Worm (Caenorhabditis elegans) whole organism, L3 larva: ENCODE data around the gene Y53C12A.6.

Source experiments
- R02D3.7 ChIP-seq: fragments of 150-350 bp; optimal IDR thresholded peaks from 2 replicates; lab custom pipeline; 2014; ENCODE audit warnings: missing biosample characterization, missing genetic modification characterization
- ZK546.5 ChIP-seq: sonication (generic microtip); optimal IDR thresholded peaks from 2 replicates; lab custom pipeline; 2017; ENCODE audit warnings: missing biosample characterization, missing genetic modification characterization
- ama-1 ChIP-seq: fragments of 150-350 bp; optimal IDR thresholded peaks from 2 replicates; lab custom pipeline; 2018
- daf-12 ChIP-seq: fragments of 150-350 bp; optimal IDR thresholded peaks from 2 replicates; lab custom pipeline; 2014; ENCODE audit warnings: missing biosample characterization, missing genetic modification reagents, missing genetic modification characterization
- elt-1 ChIP-seq: fragments of 150-350 bp; optimal IDR thresholded peaks from 2 replicates; lab custom pipeline; 2014; ENCODE audit warnings: missing biosample characterization, missing genetic modification characterization
- elt-2 ChIP-seq: sonication (generic microtip); optimal IDR thresholded peaks from 2 replicates; lab custom pipeline; 2016; ENCODE audit warnings: missing genetic modification reagents, mild to moderate bottlenecking, missing genetic modification characterization, missing compliant biosample characterization
- elt-3 ChIP-seq, 3 experiments: fragments of 150-350 bp in 1 of 3; sonication (generic microtip) in 2 of 3; optimal IDR thresholded peaks; 2 replicates in 2 of 3; 4 replicates in 1 of 3; lab custom pipeline; 2014 to 2017; ENCODE audit warnings: missing biosample characterization in 3 of 3, missing genetic modification characterization in 3 of 3
- fkh-10 ChIP-seq: sonication (generic microtip); optimal IDR thresholded peaks from 2 replicates; lab custom pipeline; 2017; ENCODE audit warnings: missing biosample characterization, missing genetic modification reagents, missing genetic modification characterization
- fkh-2 ChIP-seq: fragments of 150-350 bp; optimal IDR thresholded peaks from 2 replicates; lab custom pipeline; 2014; ENCODE audit warnings: missing biosample characterization, missing genetic modification reagents, missing genetic modification characterization
- fos-1 ChIP-seq: fragments of 150-350 bp; optimal IDR thresholded peaks from 2 replicates; lab custom pipeline; 2014; ENCODE audit warnings: missing biosample characterization, missing genetic modification characterization
- jun-1 ChIP-seq: fragments of 150-350 bp; optimal IDR thresholded peaks from 2 replicates; lab custom pipeline; 2014; ENCODE audit warnings: missing biosample characterization, missing genetic modification reagents, missing genetic modification characterization
- lin-15B ChIP-seq: fragments of 150-350 bp; optimal IDR thresholded peaks from 2 replicates; lab custom pipeline; 2014; ENCODE audit warnings: missing biosample characterization, missing genetic modification characterization
- lin-39 ChIP-seq: fragments of 150-350 bp; optimal IDR thresholded peaks from 2 replicates; lab custom pipeline; 2018; ENCODE audit warnings: missing biosample characterization, missing genetic modification reagents, missing genetic modification characterization
- lsy-12 ChIP-seq: sonication (generic microtip); optimal IDR thresholded peaks from 2 replicates; lab custom pipeline; 2016; ENCODE audit warnings: mild to moderate bottlenecking, missing genetic modification characterization, missing compliant biosample characterization
- mdl-1 ChIP-seq: fragments of 150-350 bp; optimal IDR thresholded peaks from 2 replicates; lab custom pipeline; 2014; ENCODE audit warnings: missing biosample characterization, missing genetic modification characterization
- mml-1 ChIP-seq: fragments of 150-350 bp; sonication (generic microtip); optimal IDR thresholded peaks from 3 replicates; lab custom pipeline; 2014; ENCODE audit warnings: missing biosample characterization, missing genetic modification characterization
- nfya-1 ChIP-seq: sonication (generic microtip); optimal IDR thresholded peaks from 2 replicates; lab custom pipeline; 2017; ENCODE audit warnings: missing genetic modification characterization, mild to moderate bottlenecking, missing compliant biosample characterization, antibody characterized with exemption, moderate library complexity; ENCODE audit not compliant: insufficient read depth
- nhr-11 ChIP-seq: fragments of 150-350 bp; optimal IDR thresholded peaks from 2 replicates; lab custom pipeline; 2014; ENCODE audit warnings: missing biosample characterization, missing genetic modification characterization
- nhr-23 ChIP-seq: fragments of 150-350 bp; optimal IDR thresholded peaks from 2 replicates; lab custom pipeline; 2014; ENCODE audit warnings: missing biosample characterization, missing genetic modification reagents, missing genetic modification characterization
- nhr-237 ChIP-seq: fragments of 150-350 bp; optimal IDR thresholded peaks from 2 replicates; lab custom pipeline; 2014; ENCODE audit warnings: missing biosample characterization, missing genetic modification characterization
- nhr-25 ChIP-seq: sonication (generic microtip); optimal IDR thresholded peaks from 2 replicates; lab custom pipeline; 2017; ENCODE audit warnings: missing biosample characterization, missing genetic modification characterization
- nhr-28 ChIP-seq: fragments of 150-350 bp; optimal IDR thresholded peaks from 2 replicates; lab custom pipeline; 2014; ENCODE audit warnings: missing biosample characterization, missing genetic modification characterization
- nhr-43 ChIP-seq: sonication (generic microtip); optimal IDR thresholded peaks from 2 replicates; lab custom pipeline; 2016; ENCODE audit warnings: mild to moderate bottlenecking, missing genetic modification characterization, missing compliant biosample characterization; ENCODE audit not compliant: poor library complexity, severe bottlenecking
- nhr-76 ChIP-seq: fragments of 150-350 bp; sonication (generic microtip); optimal IDR thresholded peaks from 5 replicates; lab custom pipeline; 2014; ENCODE audit warnings: missing biosample characterization, missing genetic modification characterization
- nhr-77 ChIP-seq: fragments of 150-350 bp; optimal IDR thresholded peaks from 2 replicates; lab custom pipeline; 2014; ENCODE audit warnings: missing biosample characterization, missing genetic modification characterization
- pha-4 ChIP-seq: fragments of 150-350 bp; optimal IDR thresholded peaks from 2 replicates; lab custom pipeline; 2014; ENCODE audit warnings: missing biosample characterization, missing genetic modification reagents, missing genetic modification characterization
- pqm-1 ChIP-seq: fragments of 150-350 bp; optimal IDR thresholded peaks from 2 replicates; lab custom pipeline; 2017; ENCODE audit warnings: missing biosample characterization, missing genetic modification characterization, inconsistent platforms
- sea-2 ChIP-seq: fragments of 150-350 bp; sonication (generic microtip); optimal IDR thresholded peaks from 4 replicates; lab custom pipeline; 2014; ENCODE audit warnings: missing biosample characterization, missing genetic modification reagents, missing genetic modification characterization
- skn-1 ChIP-seq: fragments of 150-350 bp; optimal IDR thresholded peaks from 2 replicates; lab custom pipeline; 2014; ENCODE audit warnings: missing biosample characterization, missing genetic modification characterization
- unc-39 ChIP-seq: sonication (generic microtip); optimal IDR thresholded peaks from 4 replicates; lab custom pipeline; 2017; ENCODE audit warnings: missing biosample characterization, missing genetic modification characterization
- unc-62 ChIP-seq: fragments of 150-350 bp; sonication (generic microtip); optimal IDR thresholded peaks from 4 replicates; lab custom pipeline; 2014; ENCODE audit warnings: missing biosample characterization, missing genetic modification reagents, missing genetic modification characterization
- zag-1 ChIP-seq: fragments of 150-350 bp; optimal IDR thresholded peaks from 2 replicates; lab custom pipeline; 2014; ENCODE audit warnings: missing biosample characterization, missing genetic modification characterization
- ztf-11 ChIP-seq: fragments of 150-350 bp; optimal IDR thresholded peaks from 2 replicates; lab custom pipeline; 2014; ENCODE audit warnings: missing biosample characterization, missing genetic modification characterization
- ztf-4 ChIP-seq: fragments of 150-350 bp; optimal IDR thresholded peaks from 2 replicates; lab custom pipeline; 2014; ENCODE audit warnings: missing biosample characterization, missing genetic modification characterization

The Y53C12A.6 gene

ce11 chrII:9717904-9718303 lies at the start of gene Y53C12A.6:
Y53C12A.6 (minus strand) TSS chrII:9718004.
- TF ChIP-seq nhr-25 (tag; lab: Kevin White, UChicago) (no peak), nfya-1 (no peak), pqm-1 (tag; lab: Kevin White, UChicago) (no peak), nhr-28 (no peak), lin-15B (tag; lab: Kevin White, UChicago) (no peak), skn-1 (tag; lab: Kevin White, UChicago) (no peak), lin-39 (tag; lab: Kevin White, UChicago) (no peak), lsy-12 (tag; lab: Kevin White, UChicago) (no peak), fos-1 (tag; lab: Kevin White, UChicago) (no peak), mml-1 (tag; lab: Kevin White, UChicago) (no peak), elt-1 (tag; lab: Kevin White, UChicago) (no peak), daf-12 (tag; lab: Kevin White, UChicago) (no peak), sea-2 (no peak)

DNA sequence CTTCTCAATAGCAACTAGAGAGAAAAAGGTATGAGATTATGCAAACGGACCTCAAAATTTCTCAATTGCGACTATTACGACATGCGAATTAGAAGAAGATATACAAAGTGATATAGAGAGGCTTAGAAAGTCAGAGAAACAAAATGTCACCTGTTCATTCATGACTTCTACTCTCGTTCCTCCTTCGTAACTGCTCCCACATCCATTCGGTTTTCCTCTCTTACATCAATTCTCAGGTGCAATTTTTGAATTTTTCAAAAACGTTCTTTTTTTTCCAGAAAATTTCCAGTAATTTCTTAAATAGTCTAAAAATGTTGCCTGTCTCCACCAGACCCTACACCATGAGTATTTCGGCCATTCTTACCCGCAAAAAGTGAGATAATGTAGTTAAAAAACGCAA lies 46.9 kb upstream of the Y53C12A.6 start:
- TF ChIP-seq ama-1 (lab: Kevin White, UChicago) (no peak), nhr-23 (no peak), nhr-43 (tag; lab: Kevin White, UChicago) (no peak), lin-15B (tag; lab: Kevin White, UChicago) (no peak), elt-2 (tag; lab: Kevin White, UChicago) (no peak)

DNA sequence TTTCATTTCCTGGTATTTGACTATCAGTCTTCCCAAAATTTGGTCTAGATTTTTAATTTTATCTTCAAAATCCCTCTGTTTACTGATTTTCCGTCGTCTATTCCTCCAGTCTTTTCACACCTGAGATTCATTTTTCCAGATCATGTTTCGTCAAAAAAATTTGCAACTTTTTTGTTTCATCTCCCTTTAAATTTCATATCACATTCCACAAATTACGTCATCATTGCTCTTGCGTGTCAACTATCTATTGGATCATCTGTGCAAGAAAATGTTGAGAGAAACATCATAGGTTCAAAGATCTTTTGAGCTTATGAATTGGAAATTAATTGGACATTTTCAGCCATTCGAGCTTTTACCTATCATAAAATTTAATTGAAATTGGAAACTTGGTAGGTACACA lies 41.6 kb upstream of the Y53C12A.6 start:
- TF ChIP-seq unc-39: no peak
- no peak for TF ChIP-seq elt-1 (tag; lab: Kevin White, UChicago)
- peak; percentile 26 for TF ChIP-seq nfya-1
- no peak for TF ChIP-seq fkh-2
- TF ChIP-seq jun-1 (tag; lab: Kevin White, UChicago): no peak
- TF ChIP-seq nhr-11 (tag; lab: Kevin White, UChicago): peak; percentile 60
- TF ChIP-seq pha-4 (tag; lab: Kevin White, UChicago): no peak

- no peak for TF ChIP-seq lin-39 (tag; lab: Kevin White, UChicago)
- TF ChIP-seq nhr-11 (tag; lab: Kevin White, UChicago): peak; percentile 40
- TF ChIP-seq nhr-237: no peak
- TF ChIP-seq nfya-1: peak; percentile 31
These were observed 40.0 kb upstream of the Y53C12A.6 start, which contains the start of gene shk-1 for ce11 chrII:9757651-9758282. shk-1 (plus strand) TSS chrII:9758232.

DNA sequence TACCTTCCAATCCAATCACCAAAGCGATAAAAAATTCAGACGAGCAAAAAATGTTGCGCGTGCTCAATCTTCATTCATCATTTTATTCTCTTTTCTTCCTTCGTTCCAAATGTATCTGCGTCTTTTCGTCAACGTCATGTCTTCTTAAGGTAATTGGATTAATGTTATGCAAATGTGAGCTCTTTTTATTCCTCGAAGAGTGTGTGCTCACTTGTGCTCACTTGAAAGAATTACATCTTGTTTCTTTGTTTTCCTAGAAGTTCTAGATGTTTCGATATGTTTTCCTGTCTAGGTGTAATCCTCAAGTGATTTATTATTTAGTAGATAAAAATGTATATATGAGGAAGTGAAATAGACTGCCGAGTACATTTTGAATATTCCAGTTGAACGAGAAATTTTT lies 37.6 kb upstream of the Y53C12A.6 start:
- TF ChIP-seq fos-1 (tag; lab: Kevin White, UChicago): no peak
- no peak for TF ChIP-seq zag-1 (tag; lab: Kevin White, UChicago)
- no peak for TF ChIP-seq ztf-11 (tag; lab: Kevin White, UChicago)
- no peak for TF ChIP-seq R02D3.7 (tag; lab: Kevin White, UChicago)
- no peak for TF ChIP-seq ZK546.5 (tag; lab: Kevin White, UChicago)
- no peak for TF ChIP-seq pqm-1 (tag; lab: Kevin White, UChicago)
- TF ChIP-seq fkh-10: peak; percentile 45

- TF ChIP-seq nhr-77 (no peak), nhr-43 (tag; lab: Kevin White, UChicago) (no peak), zag-1 (tag; lab: Kevin White, UChicago) (no peak), lin-15B (tag; lab: Kevin White, UChicago) (no peak), sea-2 (no peak), ztf-4 (no peak)
These were observed 35.9 kb upstream of the Y53C12A.6 start, which contains the start of gene ZK1321.1 for ce11 chrII:9753730-9754129. ZK1321.1 (plus strand) TSS chrII:9754030.

- no peak for TF ChIP-seq sea-2
- no peak for TF ChIP-seq elt-3 (tag; optimal IDR thresholded peaks at IDR 0.05; lab: Kevin White, UChicago)
- TF ChIP-seq nhr-237: no peak
- TF ChIP-seq lsy-12 (tag; lab: Kevin White, UChicago): no peak
- TF ChIP-seq mdl-1 (tag; lab: Kevin White, UChicago): no peak
- no peak for TF ChIP-seq skn-1 (tag; lab: Kevin White, UChicago)
- no peak for TF ChIP-seq ztf-11 (tag; lab: Kevin White, UChicago)
- no peak for TF ChIP-seq nhr-76 (tag; lab: Kevin White, UChicago)
- no peak for TF ChIP-seq unc-62 (GFP tag; lab: Kevin White, UChicago)
- TF ChIP-seq unc-39: no peak
- no peak for TF ChIP-seq ama-1 (lab: Kevin White, UChicago)
These were observed 35.3 kb upstream of the Y53C12A.6 start, which contains the start of gene Y53C12B.7 for ce11 chrII:9753056-9753455. Y53C12B.7 (minus strand) TSS chrII:9753218.
